Worm (Caenorhabditis elegans): ENCODE data around the gene dnj-1.

DNA sequence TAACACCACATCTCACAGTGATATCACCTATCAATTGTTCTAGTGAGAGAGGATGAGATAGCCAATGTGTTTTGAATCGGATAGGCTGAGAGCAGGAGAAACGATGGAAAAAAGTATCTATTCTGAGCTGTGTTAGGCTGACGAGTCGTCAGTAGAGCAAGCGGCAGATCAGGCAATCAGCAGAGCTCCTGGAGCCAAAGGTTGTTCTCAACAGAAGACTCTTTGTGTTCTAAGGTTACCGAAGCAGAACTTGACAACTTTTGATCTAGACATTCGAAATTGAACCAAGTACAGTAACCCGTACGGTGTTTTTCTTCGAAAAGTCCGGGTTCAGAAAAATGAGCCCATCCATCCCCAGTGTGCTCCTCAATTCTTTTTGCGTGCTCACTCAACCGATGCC is 53.9 kb downstream of the dnj-1 start:
- TF ChIP-seq lsy-2 (tag; optimal IDR thresholded peaks at IDR 0.05) (no peak), ces-1 (GFP tag; optimal IDR thresholded peaks at IDR 0.05) (no peak), dmd-9 (GFP tag; IDR thresholded peaks at IDR 0.05) (no peak), nhr-25 (tag; optimal IDR thresholded peaks at IDR 0.05; ENCODE audit: borderline replicate concordance, insufficient read depth) (no peak), nhr-11 (tag; optimal IDR thresholded peaks at IDR 0.05) (no peak), zag-1 (tag; optimal IDR thresholded peaks at IDR 0.05) (no peak), zip-11 (GFP tag; IDR thresholded peaks at IDR 0.05) (no peak), fkh-10 (GFP tag; optimal IDR thresholded peaks at IDR 0.05) (no peak), F44E2.7 (GFP tag; IDR thresholded peaks at IDR 0.05) (no peak)
